Fruit fly (Drosophila melanogaster) whole organism, prepupa: Measurements from ENCODE around the gene CG6569.

Experiments used
- Blimp-1 ChIP-seq: fragments of 200-800 bp; sonication (Bioruptor generic); optimal IDR thresholded peaks from 3 replicates; lab custom pipeline; 2017; ENCODE audit warnings: missing biosample characterization, missing genetic modification characterization, mild to moderate bottlenecking, moderate library complexity, missing genetic modification reagents
- CG10631 ChIP-seq: fragments of 200-800 bp; sonication (Bioruptor generic); optimal IDR thresholded peaks from 2 replicates; lab custom pipeline; 2016; ENCODE audit warnings: missing biosample characterization, missing genetic modification characterization
- CG10669 ChIP-seq: fragments of 200-800 bp; sonication (Bioruptor generic); optimal IDR thresholded peaks from 3 replicates; lab custom pipeline; 2018; ENCODE audit warnings: missing biosample characterization, mild to moderate bottlenecking, missing genetic modification characterization, moderate library complexity
- CG11294 ChIP-seq: fragments of 200-800 bp; sonication (Bioruptor generic); IDR thresholded peaks from 2 replicates; pipeline ENCODE4 v1.3.6; 2022; ENCODE audit warnings: missing biosample characterization, missing genetic modification characterization
- CG11902 ChIP-seq: fragments of 200-800 bp; sonication (Bioruptor generic); optimal IDR thresholded peaks from 3 replicates; lab custom pipeline; 2016; ENCODE audit warnings: missing biosample characterization, missing genetic modification characterization
- CG16779 ChIP-seq: fragments of 200-800 bp; sonication (Bioruptor generic); optimal IDR thresholded peaks from 3 replicates; lab custom pipeline; 2017; ENCODE audit warnings: missing biosample characterization, mild to moderate bottlenecking, missing genetic modification characterization
- CG31627 ChIP-seq: fragments of 200-800 bp; sonication (Bioruptor generic); optimal IDR thresholded peaks from 3 replicates; lab custom pipeline; 2016; ENCODE audit warnings: missing biosample characterization, missing genetic modification characterization
- CG32006 ChIP-seq: fragments of 200-800 bp; sonication (Bioruptor generic); optimal IDR thresholded peaks from 3 replicates; lab custom pipeline; 2017; ENCODE audit warnings: missing biosample characterization, mild to moderate bottlenecking, missing genetic modification characterization
- CG34406 ChIP-seq: fragments of 200-800 bp; sonication (Bioruptor generic); optimal IDR thresholded peaks from 3 replicates; lab custom pipeline; 2016; ENCODE audit warnings: missing biosample characterization, missing genetic modification characterization
- CG3919 ChIP-seq: fragments of 200-800 bp; sonication (Bioruptor generic); optimal IDR thresholded peaks from 3 replicates; lab custom pipeline; 2016; ENCODE audit warnings: missing biosample characterization, missing genetic modification characterization
- CG4318 ChIP-seq: fragments of 200-800 bp; sonication (Bioruptor generic); optimal IDR thresholded peaks from 3 replicates; lab custom pipeline; 2017; ENCODE audit warnings: missing biosample characterization, mild to moderate bottlenecking, missing genetic modification characterization
- CG6276 ChIP-seq: fragments of 200-800 bp; sonication (Bioruptor generic); optimal IDR thresholded peaks from 2 replicates; lab custom pipeline; 2017; ENCODE audit warnings: missing biosample characterization, mild to moderate bottlenecking, missing genetic modification characterization
- CG6792 ChIP-seq: fragments of 200-800 bp; sonication (Bioruptor generic); optimal IDR thresholded peaks from 3 replicates; lab custom pipeline; 2016; ENCODE audit warnings: missing biosample characterization, missing genetic modification characterization
- CG6854 ChIP-seq: fragments of 200-800 bp; sonication (Bioruptor generic); optimal IDR thresholded peaks from 2 replicates; lab custom pipeline; 2017; ENCODE audit warnings: missing biosample characterization, mild to moderate bottlenecking, missing genetic modification characterization
- CG7368 ChIP-seq: fragments of 200-800 bp; sonication (Bioruptor generic); optimal IDR thresholded peaks from 3 replicates; lab custom pipeline; 2016; ENCODE audit warnings: missing biosample characterization, missing genetic modification characterization
- CG8119 ChIP-seq: fragments of 200-800 bp; sonication (Bioruptor generic); IDR thresholded peaks from 3 replicates; pipeline ENCODE4 v1.3.6; 2022; ENCODE audit warnings: missing biosample characterization, missing genetic modification characterization
- CG8632 ChIP-seq: fragments of 200-800 bp; sonication (Bioruptor generic); optimal IDR thresholded peaks from 3 replicates; lab custom pipeline; 2016; ENCODE audit warnings: missing biosample characterization, missing genetic modification characterization
- Eip75B ChIP-seq: fragments of 200-800 bp; sonication (Bioruptor generic); optimal IDR thresholded peaks from 3 replicates; lab custom pipeline; 2016; ENCODE audit warnings: missing biosample characterization, missing genetic modification characterization
- Eip78C ChIP-seq: fragments of 200-800 bp; sonication (Bioruptor generic); peaks from one replicate; lab custom pipeline; 2016; ENCODE audit warnings: missing biosample characterization, missing genetic modification characterization
- Ets21C ChIP-seq: fragments of 200-800 bp; sonication (Bioruptor generic); optimal IDR thresholded peaks from 3 replicates; lab custom pipeline; 2016; ENCODE audit warnings: missing biosample characterization, missing genetic modification characterization
- Ets96B ChIP-seq: fragments of 200-800 bp; optimal IDR thresholded peaks from 2 replicates; lab custom pipeline; 2019; ENCODE audit warnings: missing biosample characterization, mild to moderate bottlenecking, missing genetic modification characterization, moderate library complexity
- Gug ChIP-seq: fragments of 200-800 bp; sonication (Bioruptor generic); IDR thresholded peaks from 2 replicates; pipeline ENCODE4 v1.3.6; 2022; ENCODE audit warnings: missing biosample characterization, missing genetic modification characterization
- Hr38 ChIP-seq: sonication (Bioruptor generic); optimal IDR thresholded peaks from 2 replicates; lab custom pipeline; 2016; ENCODE audit warnings: missing biosample characterization, missing genetic modification characterization
- Hr39 ChIP-seq: fragments of 200-800 bp; sonication (Bioruptor generic); optimal IDR thresholded peaks from 2 replicates; lab custom pipeline; 2016; ENCODE audit warnings: missing biosample characterization, missing genetic modification characterization
- Hr4 ChIP-seq: fragments of 200-800 bp; sonication (Bioruptor generic); optimal IDR thresholded peaks from 3 replicates; lab custom pipeline; 2016; ENCODE audit warnings: missing biosample characterization, missing genetic modification characterization
- Lpt ChIP-seq: fragments of 200-800 bp; sonication (Bioruptor generic); optimal IDR thresholded peaks from 3 replicates; lab custom pipeline; 2016; ENCODE audit warnings: missing biosample characterization, missing genetic modification characterization
- Met ChIP-seq: fragments of 200-800 bp; sonication (Bioruptor generic); optimal IDR thresholded peaks from 3 replicates; lab custom pipeline; 2016; ENCODE audit warnings: missing biosample characterization, missing genetic modification characterization
- OdsH ChIP-seq: fragments of 200-800 bp; sonication (Bioruptor generic); optimal IDR thresholded peaks from 3 replicates; lab custom pipeline; 2016; ENCODE audit warnings: missing biosample characterization, missing genetic modification characterization
- Smox ChIP-seq: fragments of 200-800 bp; sonication (Bioruptor generic); optimal IDR thresholded peaks from 3 replicates; lab custom pipeline; 2016; ENCODE audit warnings: missing biosample characterization, missing genetic modification characterization
- Sox102F ChIP-seq: fragments of 200-800 bp; sonication (Bioruptor generic); optimal IDR thresholded peaks from 2 replicates; lab custom pipeline; 2016; ENCODE audit warnings: missing biosample characterization, mild to moderate bottlenecking, missing genetic modification characterization
- Sox15 ChIP-seq: fragments of 200-800 bp; sonication (Bioruptor generic); optimal IDR thresholded peaks from 3 replicates; lab custom pipeline; 2016; ENCODE audit warnings: missing biosample characterization, missing genetic modification characterization
- achi ChIP-seq: fragments of 200-800 bp; sonication (Bioruptor generic); optimal IDR thresholded peaks from 3 replicates; lab custom pipeline; 2016; ENCODE audit warnings: missing biosample characterization, missing genetic modification characterization
- acj6 ChIP-seq: fragments of 200-800 bp; sonication (Bioruptor generic); optimal IDR thresholded peaks from 3 replicates; lab custom pipeline; 2016; ENCODE audit warnings: missing biosample characterization, missing genetic modification characterization
- cyc ChIP-seq: fragments of 200-800 bp; sonication (Bioruptor generic); optimal IDR thresholded peaks from 3 replicates; lab custom pipeline; 2016; ENCODE audit warnings: missing biosample characterization, missing genetic modification characterization
- dac ChIP-seq: fragments of 200-800 bp; sonication (Bioruptor generic); optimal IDR thresholded peaks from 2 replicates; lab custom pipeline; 2017; ENCODE audit warnings: missing biosample characterization, mild to moderate bottlenecking, missing genetic modification characterization
- dsx ChIP-seq: fragments of 200-800 bp; optimal IDR thresholded peaks from 3 replicates; lab custom pipeline; 2019; ENCODE audit warnings: missing biosample characterization, mild to moderate bottlenecking, missing genetic modification characterization, moderate library complexity; ENCODE audit not compliant: poor library complexity, severe bottlenecking
- eg ChIP-seq: fragments of 200-800 bp; sonication (Bioruptor generic); IDR thresholded peaks from 3 replicates; pipeline ENCODE4 v1.3.6; 2022; ENCODE audit warnings: missing biosample characterization, missing genetic modification characterization
- fd59A ChIP-seq: fragments of 200-800 bp; sonication (Bioruptor generic); optimal IDR thresholded peaks from 2 replicates; lab custom pipeline; 2017; ENCODE audit warnings: missing biosample characterization, mild to moderate bottlenecking, missing genetic modification characterization, missing genetic modification reagents
- fd85E ChIP-seq: fragments of 200-800 bp; sonication (Bioruptor generic); optimal IDR thresholded peaks from 3 replicates; lab custom pipeline; 2016; ENCODE audit warnings: missing biosample characterization, missing genetic modification characterization
- fkh ChIP-seq: fragments of 200-800 bp; sonication (Bioruptor generic); optimal IDR thresholded peaks from 3 replicates; lab custom pipeline; 2017; ENCODE audit warnings: missing biosample characterization, mild to moderate bottlenecking, missing genetic modification characterization, moderate library complexity
- salr ChIP-seq, 2 experiments: fragments of 200-800 bp; sonication (Bioruptor generic); optimal IDR thresholded peaks; 3 replicates each; lab custom pipeline; 2016 to 2018; ENCODE audit warnings: missing biosample characterization in 2 of 2, missing genetic modification characterization in 2 of 2, mild to moderate bottlenecking in 1 of 2
- spab ChIP-seq: fragments of 200-800 bp; sonication (Bioruptor generic); optimal IDR thresholded peaks from 2 replicates; lab custom pipeline; 2017; ENCODE audit warnings: missing biosample characterization, mild to moderate bottlenecking, missing genetic modification characterization, missing genetic modification reagents
- ss ChIP-seq, 2 experiments: fragments of 200-800 bp; sonication (Bioruptor generic); optimal IDR thresholded peaks; 2 replicates in 1 of 2; 3 replicates in 1 of 2; lab custom pipeline; 2017 to 2018; ENCODE audit warnings: mild to moderate bottlenecking in 2 of 2, missing biosample characterization in 2 of 2, missing genetic modification characterization in 2 of 2, moderate library complexity in 1 of 2
- svp ChIP-seq: fragments of 200-800 bp; sonication (Bioruptor generic); peaks from one replicate; lab custom pipeline; 2016; ENCODE audit warnings: missing biosample characterization, missing genetic modification characterization
- topi ChIP-seq: fragments of 200-800 bp; sonication (Bioruptor generic); optimal IDR thresholded peaks from 3 replicates; lab custom pipeline; 2016; ENCODE audit warnings: missing biosample characterization, missing genetic modification characterization
- vri ChIP-seq: fragments of 200-800 bp; sonication (Bioruptor generic); optimal IDR thresholded peaks from 3 replicates; lab custom pipeline; 2016; ENCODE audit warnings: missing biosample characterization, mild to moderate bottlenecking, missing genetic modification characterization

Gene CG6569

DNA sequence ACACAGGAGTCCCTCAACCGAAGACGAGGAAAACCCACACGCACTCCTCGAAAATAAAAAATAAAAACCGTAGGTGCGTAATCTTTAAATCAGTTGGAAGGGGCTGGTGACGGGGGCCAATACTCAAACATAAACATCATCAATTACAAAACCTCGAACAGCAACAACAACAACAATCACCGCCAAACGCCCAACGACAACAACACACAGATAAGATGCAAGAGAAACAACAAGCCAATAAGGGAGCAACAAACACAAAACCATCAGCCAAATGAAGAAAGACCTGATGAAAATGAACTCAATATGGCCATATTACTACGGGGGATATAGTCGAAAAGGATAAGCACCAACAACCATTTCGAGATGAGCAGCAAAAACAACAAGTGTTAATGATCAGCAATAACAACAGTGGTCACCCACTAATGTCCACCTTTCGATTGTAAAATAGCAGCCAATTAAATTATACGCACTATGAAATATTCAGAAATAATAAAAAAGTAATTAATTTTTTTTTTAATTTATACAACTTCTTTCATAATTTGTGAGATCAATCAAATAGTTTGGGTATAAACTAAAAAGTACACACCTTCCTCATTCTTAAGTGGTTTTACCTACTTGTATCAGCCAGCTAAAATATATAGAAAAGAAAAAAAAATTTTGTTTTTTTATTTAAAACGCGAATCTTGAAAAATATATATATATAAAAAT is 43.9 kb downstream of the CG6569 start (continued):
- peak; percentile 71 for TF ChIP-seq topi
- peak; percentile 41 for TF ChIP-seq achi
- peak; percentile 14 for TF ChIP-seq fd85E (GFP tag; lab: Kevin White, UChicago)
- TF ChIP-seq Smox (GFP tag; lab: Kevin White, UChicago), result peak; percentile 42
- TF ChIP-seq spab (GFP tag; lab: Kevin White, UChicago), result peak; percentile 38
- TF ChIP-seq CG6854 (GFP tag; lab: Kevin White, UChicago), result peak; percentile 16
- TF ChIP-seq CG6276 (GFP tag; lab: Kevin White, UChicago), result no peak
- TF ChIP-seq Gug (GFP tag; lab: Robert Waterston, UW), result no peak
- TF ChIP-seq CG31627 (GFP tag; lab: Kevin White, UChicago), result peak; percentile 4
- peak in 1 of 2 experiments; percentile 21 for TF ChIP-seq ss (GFP tag; optimal IDR thresholded peaks at IDR 0.05; lab: Kevin White, UChicago)
- TF ChIP-seq Sox15 (GFP tag; lab: Kevin White, UChicago), result no peak
- no peak for TF ChIP-seq eg (GFP tag; lab: Robert Waterston, UW)
- peak; percentile 44 for TF ChIP-seq CG34406 (GFP tag; lab: Kevin White, UChicago)
- TF ChIP-seq fkh (GFP tag; lab: Kevin White, UChicago), result peak; percentile 6
- TF ChIP-seq vri (GFP tag; lab: Kevin White, UChicago), result no peak
- TF ChIP-seq CG32006 (GFP tag; lab: Kevin White, UChicago), result peak; percentile 7
- TF ChIP-seq Lpt (GFP tag; lab: Kevin White, UChicago), result peak; percentile 1
- TF ChIP-seq CG11902 (GFP tag; lab: Kevin White, UChicago), result peak; percentile 65
- TF ChIP-seq acj6 (GFP tag; lab: Kevin White, UChicago), result peak; percentile 35
- peak; percentile 38 for TF ChIP-seq Hr39 (GFP tag; lab: Kevin White, UChicago)
- TF ChIP-seq salr (GFP tag; optimal IDR thresholded peaks at IDR 0.05; lab: Kevin White, UChicago), result peak in 1 of 2 experiments; percentile 27
- peak; percentile 52 for TF ChIP-seq CG8632 (GFP tag; lab: Kevin White, UChicago)
- TF ChIP-seq Hr4 (GFP tag; lab: Kevin White, UChicago), result no peak
- no peak for TF ChIP-seq CG4318 (GFP tag; lab: Kevin White, UChicago)
- TF ChIP-seq dac (GFP tag; lab: Kevin White, UChicago), result no peak
- peak; percentile 68 for TF ChIP-seq svp (GFP tag; lab: Kevin White, UChicago)
- peak; percentile 70 for TF ChIP-seq Blimp-1
- TF ChIP-seq CG10631 (GFP tag; lab: Kevin White, UChicago), result peak; percentile 61
- peak; percentile 57; the same call in 2 of the 3 replicates for TF ChIP-seq CG8119
- peak; percentile 49 for TF ChIP-seq cyc (GFP tag; lab: Kevin White, UChicago)
- peak; percentile 36 for TF ChIP-seq OdsH (GFP tag; lab: Kevin White, UChicago)
- TF ChIP-seq Ets96B (tag; lab: Kevin White, UChicago), result peak; percentile 79
- TF ChIP-seq, all 60 proteins: peak for 40

DNA sequence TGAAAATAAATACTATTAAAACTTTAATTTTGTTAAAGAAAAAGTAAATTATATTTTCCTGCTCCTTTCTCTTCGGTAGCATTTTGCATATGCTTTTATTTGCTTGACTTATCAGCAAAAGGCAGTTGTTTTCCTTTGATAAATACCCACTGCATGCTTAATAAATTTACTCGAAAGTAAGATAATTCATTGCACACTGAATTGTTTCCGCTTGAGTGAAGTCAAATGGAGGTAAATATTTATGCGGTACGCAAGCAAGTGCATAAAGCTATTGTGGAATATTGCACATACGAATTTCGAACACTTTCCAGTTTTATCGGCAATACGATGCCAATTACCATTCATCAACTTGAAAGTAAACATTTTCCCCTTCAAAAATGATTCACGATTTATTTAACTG is 44.6 kb downstream of the CG6569 start:
- peak; percentile 13 for TF ChIP-seq acj6 (GFP tag; lab: Kevin White, UChicago)
- no peak for TF ChIP-seq Gug (GFP tag; lab: Robert Waterston, UW)
- TF ChIP-seq Met (GFP tag; lab: Kevin White, UChicago), result peak; percentile 8
- TF ChIP-seq ss (GFP tag; optimal IDR thresholded peaks at IDR 0.05; lab: Kevin White, UChicago), result peak; percentile 51 to 74
- TF ChIP-seq CG6792 (GFP tag; lab: Kevin White, UChicago), result peak; percentile 44
- no peak for TF ChIP-seq fd85E (GFP tag; lab: Kevin White, UChicago)
- no peak for TF ChIP-seq CG32006 (GFP tag; lab: Kevin White, UChicago)
- no peak for TF ChIP-seq fd59A
- no peak for TF ChIP-seq Hr4 (GFP tag; lab: Kevin White, UChicago)
- no peak for TF ChIP-seq dac (GFP tag; lab: Kevin White, UChicago)
- peak; percentile 8 for TF ChIP-seq CG7368 (GFP tag; lab: Kevin White, UChicago)
- TF ChIP-seq CG10669 (GFP tag; lab: Kevin White, UChicago), result peak; percentile 48
- TF ChIP-seq dsx (GFP tag; lab: Kevin White, UChicago), result peak; percentile 5
- no peak for TF ChIP-seq Ets21C
- peak; percentile 36 for TF ChIP-seq Blimp-1
- peak; percentile 32 for TF ChIP-seq CG3919 (GFP tag; lab: Kevin White, UChicago)
- peak; percentile 27 for TF ChIP-seq Smox (GFP tag; lab: Kevin White, UChicago)
- TF ChIP-seq Eip75B, result no peak
- peak; percentile 64 for TF ChIP-seq Sox102F (GFP tag; lab: Kevin White, UChicago)
- no peak for TF ChIP-seq Hr39 (GFP tag; lab: Kevin White, UChicago)
- no peak for TF ChIP-seq fkh (GFP tag; lab: Kevin White, UChicago)
- peak; percentile 92 for TF ChIP-seq Eip78C
- no peak for TF ChIP-seq Hr38
- TF ChIP-seq CG16779 (tag; lab: Kevin White, UChicago), result no peak
- no peak for TF ChIP-seq salr (GFP tag; optimal IDR thresholded peaks at IDR 0.05; lab: Kevin White, UChicago)
- TF ChIP-seq Ets96B (tag; lab: Kevin White, UChicago), result no peak
- peak; percentile 30 for TF ChIP-seq topi
- no peak for TF ChIP-seq CG11294
- TF ChIP-seq achi, result peak; percentile 34
